Fruit fly (Drosophila melanogaster): ENCODE results near the gene Osi23.

The Osi23 gene

DNA sequence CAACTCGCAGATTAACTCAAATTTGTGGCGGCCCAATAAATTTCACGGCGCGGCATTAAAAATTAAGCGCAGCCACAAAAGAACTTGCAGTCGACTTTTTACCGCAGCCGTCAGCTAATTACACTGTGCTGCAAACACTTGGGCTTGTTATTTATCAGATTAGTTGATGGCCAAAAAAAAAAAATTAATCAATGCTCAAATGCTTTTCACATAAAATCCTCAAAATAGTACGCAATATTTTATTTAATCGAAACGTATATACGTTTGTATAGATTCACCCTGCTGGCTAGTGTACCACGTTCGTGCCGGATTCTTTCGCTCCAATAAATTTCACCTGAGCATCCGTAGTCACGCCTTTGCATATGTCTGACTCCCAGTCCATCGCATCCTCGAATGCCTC is 31.1 kb downstream of the Osi23 start (continued):
- TF ChIP-seq CG4424 (GFP tag; optimal IDR thresholded peaks at IDR 0.05) (peak; percentile 60), trem (tag; optimal IDR thresholded peaks at IDR 0.05) (peak; percentile 12), Rfx (GFP tag; IDR thresholded peaks at IDR 0.05) (peak; percentile 49), NC2α (GFP tag; optimal IDR thresholded peaks at IDR 0.05) (no peak), Dp (GFP tag; optimal IDR thresholded peaks at IDR 0.05) (no peak), CG6272 (GFP tag; IDR thresholded peaks at IDR 0.05) (peak; percentile 38; the same call in 1 of the 2 replicates), CG14710 (tag; optimal IDR thresholded peaks at IDR 0.05) (peak; percentile 41), CG14667 (GFP tag; IDR thresholded peaks at IDR 0.05) (no peak), pfk (GFP tag; optimal IDR thresholded peaks at IDR 0.05) (no peak), Ada2b (GFP tag; IDR thresholded peaks at IDR 0.05) (peak; percentile 38; the same call in 1 of the 2 replicates), CG2199 (GFP tag; IDR thresholded peaks at IDR 0.05) (no peak), CG16863 (GFP tag; optimal IDR thresholded peaks at IDR 0.05) (peak; percentile 45), Lhr (GFP tag; optimal IDR thresholded peaks at IDR 0.05) (no peak), nerfin-2 (GFP tag; IDR thresholded peaks at IDR 0.05; ENCODE audit: partially characterized antibody) (no peak), cato (GFP tag; optimal IDR thresholded peaks at IDR 0.05; ENCODE audit: borderline replicate concordance) (peak; percentile 47), salm (tag; optimal IDR thresholded peaks at IDR 0.05) (no peak), ewg (GFP tag; optimal IDR thresholded peaks at IDR 0.05) (peak; percentile 43), Hey (tag; optimal IDR thresholded peaks at IDR 0.05) (no peak), ato (GFP tag; IDR thresholded peaks at IDR 0.05; ENCODE audit: partially characterized antibody) (no peak), pita (GFP tag; optimal IDR thresholded peaks at IDR 0.05) (no peak), CG1529 (GFP tag; optimal IDR thresholded peaks at IDR 0.05) (no peak), CG14050 (GFP tag; IDR thresholded peaks at IDR 0.05) (no peak), fru (optimal IDR thresholded peaks at IDR 0.05) (no peak), CG17359 (tag; optimal IDR thresholded peaks at IDR 0.05) (peak; percentile 66), CG5245 (GFP tag; optimal IDR thresholded peaks at IDR 0.05) (peak; percentile 44), CG30431 (GFP tag; optimal IDR thresholded peaks at IDR 0.05) (peak; percentile 23), grn (GFP tag; optimal IDR thresholded peaks at IDR 0.05) (no peak), lola (GFP tag; optimal IDR thresholded peaks at IDR 0.05) (peak in 1 of 3 experiments; percentile 41), unpg (GFP tag; optimal IDR thresholded peaks at IDR 0.05) (peak; percentile 72), CG6854 (GFP tag; optimal IDR thresholded peaks at IDR 0.05) (no peak), zfh2 (GFP tag; optimal IDR thresholded peaks at IDR 0.05) (no peak), pho (GFP tag; optimal IDR thresholded peaks at IDR 0.05) (no peak), Side (GFP tag; optimal IDR thresholded peaks at IDR 0.05) (no peak), zf30C (GFP tag; optimal IDR thresholded peaks at IDR 0.05) (no peak), CG32772 (GFP tag; IDR thresholded peaks at IDR 0.05) (peak; percentile 64; the same call in 1 of the 2 replicates), Rx (GFP tag; IDR thresholded peaks at IDR 0.05) (no peak), bbx (GFP tag; IDR thresholded peaks at IDR 0.05; ENCODE audit: partially characterized antibody) (no peak), pzg (GFP tag; optimal IDR thresholded peaks at IDR 0.05) (no peak), kah (GFP tag; optimal IDR thresholded peaks at IDR 0.05) (peak; percentile 1), onecut (GFP tag; IDR thresholded peaks at IDR 0.05) (no peak; the same call in 1 of the 2 replicates), pros (GFP tag; optimal IDR thresholded peaks at IDR 0.05) (no peak), CG15011 (GFP tag; optimal IDR thresholded peaks at IDR 0.05) (peak; percentile 24), dan (GFP tag; IDR thresholded peaks at IDR 0.05) (no peak; the same call in 1 of the 2 replicates), CG12299 (tag; optimal IDR thresholded peaks at IDR 0.05) (no peak), CG4328 (GFP tag; optimal IDR thresholded peaks at IDR 0.05) (no peak), CG6683 (GFP tag; optimal IDR thresholded peaks at IDR 0.05) (no peak), CG1602 (GFP tag; optimal IDR thresholded peaks at IDR 0.05) (no peak), CG11398 (GFP tag; optimal IDR thresholded peaks at IDR 0.05) (no peak), CG13775 (GFP tag; optimal IDR thresholded peaks at IDR 0.05) (no peak), Poxn (GFP tag; IDR thresholded peaks at IDR 0.05) (no peak), CG7786 (GFP tag; optimal IDR thresholded peaks at IDR 0.05) (peak; percentile 8)

Measured in whole organism, embryonic.